Worm (Caenorhabditis elegans): Measurements from ENCODE around the gene col-73.
"Not testable (repeated sequence)": the region's sequence is repeated elsewhere in the genome, so short reads cannot be mapped to it uniquely, and the experiment has no call there.

ce11 chrII:4898529-4898928 is 25.6 kb upstream of the col-73 start, which contains the start of gene msp-32:
- not testable (repeated sequence) for TF ChIP-seq jun-1, nhr-47, pqm-1, egl-13, nhr-71, zag-1, ztf-11, nhr-11, ceh-82, snpc-4 (tag; optimal IDR thresholded peaks at IDR 0.05)
